Worm (Caenorhabditis elegans): ENCODE measurements around the gene T05G5.1.
A peak's percentile ranks its signal among the peaks of the same experiment; 100 is the strongest.

Gene T05G5.1

DNA sequence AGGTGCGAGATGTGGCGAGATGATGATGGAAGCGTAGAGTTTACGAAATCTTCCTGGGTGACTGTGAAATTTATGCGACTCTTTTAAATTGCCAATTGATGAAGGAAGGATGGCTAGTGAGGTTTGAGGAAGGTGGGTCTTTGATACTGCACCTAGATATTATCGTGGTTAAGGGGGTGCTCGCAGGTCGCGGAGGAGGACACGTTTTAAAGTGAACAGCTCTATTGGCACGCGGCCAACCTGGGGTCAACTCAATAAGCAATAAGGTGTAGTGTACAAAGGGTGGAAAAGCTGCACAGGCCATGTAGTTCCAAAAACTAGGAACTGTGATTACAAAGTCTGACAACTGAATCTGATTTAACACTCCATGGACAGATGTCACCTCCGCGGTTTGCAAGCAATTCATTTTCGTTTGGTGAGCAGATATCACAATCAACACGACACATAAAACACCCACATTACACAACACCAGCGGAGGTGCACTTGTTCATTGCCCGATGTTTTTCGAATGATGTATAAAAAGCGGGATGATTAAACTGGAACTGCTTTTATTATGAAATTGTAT, 2.3 kb upstream of the T05G5.1 start:
- no peak for TF ChIP-seq ztf-6 (GFP tag; IDR thresholded peaks at IDR 0.05)
- peak; percentile 11; the same call in 1 of the 2 replicates for TF ChIP-seq hmg-1.2 (GFP tag; IDR thresholded peaks at IDR 0.05)
- TF ChIP-seq tlf-1 (GFP tag; optimal IDR thresholded peaks at IDR 0.05) = no peak
- no peak; the same call in 1 of the 2 replicates for TF ChIP-seq F39B2.1 (GFP tag; IDR thresholded peaks at IDR 0.05)
- TF ChIP-seq ceh-27 (GFP tag; optimal IDR thresholded peaks at IDR 0.05) = no peak
- peak; percentile 70 for TF ChIP-seq B0336.3 (GFP tag; IDR thresholded peaks at IDR 0.05)
- TF ChIP-seq egrh-3 (GFP tag; IDR thresholded peaks at IDR 0.05) = no peak
- TF ChIP-seq mcd-1 (GFP tag; IDR thresholded peaks at IDR 0.05) = 0 out of 2 replicates have a peak, but pooled peaks have one; percentile 17
- TF ChIP-seq ztf-18 (tag; optimal IDR thresholded peaks at IDR 0.05) = peak; percentile 37
- peak; percentile 5 for TF ChIP-seq hrde-1 (tag; optimal IDR thresholded peaks at IDR 0.05; ENCODE audit: borderline replicate concordance)
- TF ChIP-seq ccch-3 (GFP tag; optimal IDR thresholded peaks at IDR 0.05) = no peak
- peak; percentile 18 for TF ChIP-seq F52B5.7 (tag; optimal IDR thresholded peaks at IDR 0.05)
- peak; percentile 59 for TF ChIP-seq madf-6 (GFP tag; IDR thresholded peaks at IDR 0.05)
- 0 out of 2 replicates have a peak, but pooled peaks have one; percentile 54 for TF ChIP-seq ekl-4 (GFP tag; IDR thresholded peaks at IDR 0.05)
- no peak for TF ChIP-seq unc-130 (GFP tag; optimal IDR thresholded peaks at IDR 0.05)
- no peak for TF ChIP-seq xnd-1 (tag; optimal IDR thresholded peaks at IDR 0.05)
- TF ChIP-seq lir-1 (GFP tag; conservative IDR thresholded peaks at IDR 0.05) = no peak
- TF ChIP-seq let-526 (GFP tag; IDR thresholded peaks at IDR 0.05) = no peak
- no peak for TF ChIP-seq pbrm-1 (GFP tag; IDR thresholded peaks at IDR 0.05)
- peak; percentile 59 for TF ChIP-seq lin-54 (GFP tag; optimal IDR thresholded peaks at IDR 0.05)
- no peak for TF ChIP-seq nhr-27 (tag; optimal IDR thresholded peaks at IDR 0.05)
- TF ChIP-seq D2030.7 (GFP tag; IDR thresholded peaks at IDR 0.05) = 0 out of 2 replicates have a peak, but pooled peaks have one; percentile 29
- TF ChIP-seq hsf-1 (GFP tag; IDR thresholded peaks at IDR 0.05) = peak; percentile 60
- no peak for TF ChIP-seq F57C9.4 (tag; optimal IDR thresholded peaks at IDR 0.05)
- 0 out of 2 replicates have a peak, but pooled peaks have one; percentile 12 for TF ChIP-seq C17E4.6 (GFP tag; IDR thresholded peaks at IDR 0.05)
- TF ChIP-seq Y95B8A.8 (GFP tag; IDR thresholded peaks at IDR 0.05) = 0 out of 2 replicates have a peak, but pooled peaks have one; percentile 9
- peak; percentile 24; the same call in 1 of the 2 replicates for TF ChIP-seq rcor-1 (GFP tag; IDR thresholded peaks at IDR 0.05)
- TF ChIP-seq dpl-1 (GFP tag; optimal IDR thresholded peaks at IDR 0.05) = no peak
- peak; percentile 7 for TF ChIP-seq lsl-1 (GFP tag; optimal IDR thresholded peaks at IDR 0.05)
- TF ChIP-seq ceh-58 (GFP tag; IDR thresholded peaks at IDR 0.05) = 0 out of 2 replicates have a peak, but pooled peaks have one; percentile 3
- TF ChIP-seq ceh-100 (GFP tag; IDR thresholded peaks at IDR 0.05) = 0 out of 2 replicates have a peak, but pooled peaks have one; percentile 11
- TF ChIP-seq die-1 (tag; optimal IDR thresholded peaks at IDR 0.05) = no peak
- no peak for TF ChIP-seq madf-8 (GFP tag; conservative IDR thresholded peaks at IDR 0.05)
- 0 out of 2 replicates have a peak, but pooled peaks have one; percentile 10 for TF ChIP-seq madf-3 (GFP tag; IDR thresholded peaks at IDR 0.05)
- TF ChIP-seq ztf-25 (GFP tag; IDR thresholded peaks at IDR 0.05) = no peak
- peak; percentile 72; the same call in 1 of the 2 replicates for TF ChIP-seq Y53G8AR.9 (GFP tag; conservative IDR thresholded peaks at IDR 0.05)
- no peak for TF ChIP-seq hlh-26 (GFP tag; conservative IDR thresholded peaks at IDR 0.05)
- TF ChIP-seq K11D2.4 (GFP tag; IDR thresholded peaks at IDR 0.05) = 0 out of 2 replicates have a peak, but pooled peaks have one; percentile 27
- TF ChIP-seq C06A6.2 (GFP tag; conservative IDR thresholded peaks at IDR 0.05) = no peak
- peak; percentile 3 for TF ChIP-seq tbp1 (GFP tag; optimal IDR thresholded peaks at IDR 0.05)

All from whole organism, young adult.